Worm (Caenorhabditis elegans) whole organism, young adult: ENCODE data around the gene Y47D3B.4.

Experiments
- B0019.2 ChIP-seq: fragments of 200-800 bp; sonication (Bioruptor generic); conservative IDR thresholded peaks from 2 replicates; pipeline ENCODE4 v1.3.6; 2022; ENCODE audit warnings: missing genetic modification reagents, missing genetic modification characterization, missing compliant biosample characterization
- B0261.1 ChIP-seq: sonication (generic microtip); optimal IDR thresholded peaks from 2 replicates; lab custom pipeline; 2016; ENCODE audit warnings: mild to moderate bottlenecking, missing genetic modification characterization, moderate library complexity, missing compliant biosample characterization
- B0336.3 ChIP-seq: fragments of 200-800 bp; sonication (Bioruptor generic); IDR thresholded peaks from 2 replicates; pipeline ENCODE4 v1.3.6; 2022; ENCODE audit warnings: missing genetic modification characterization, missing compliant biosample characterization
- C17E4.6 ChIP-seq: fragments of 200-800 bp; sonication (Bioruptor generic); IDR thresholded peaks from 2 replicates; pipeline ENCODE4 v1.3.6; 2022; ENCODE audit warnings: missing genetic modification reagents, missing genetic modification characterization, missing compliant biosample characterization
- D2030.7 ChIP-seq: fragments of 200-800 bp; sonication (Bioruptor generic); IDR thresholded peaks from 2 replicates; pipeline ENCODE4 v1.3.6; 2022; ENCODE audit warnings: missing genetic modification reagents, missing genetic modification characterization, missing compliant biosample characterization
- F57A8.1 ChIP-seq: fragments of 200-800 bp; sonication (Bioruptor generic); optimal IDR thresholded peaks from 2 replicates; lab custom pipeline; 2018; ENCODE audit warnings: mild to moderate bottlenecking, missing genetic modification characterization, moderate library complexity, missing compliant biosample characterization
- K11D2.4 ChIP-seq: fragments of 200-800 bp; sonication (Bioruptor generic); IDR thresholded peaks from 2 replicates; pipeline ENCODE4 v1.3.6; 2022; ENCODE audit warnings: missing genetic modification reagents, missing genetic modification characterization, missing compliant biosample characterization
- Y56A3A.18 ChIP-seq: fragments of 200-800 bp; sonication (Bioruptor generic); IDR thresholded peaks from 2 replicates; pipeline ENCODE4 v1.3.6; 2022; ENCODE audit warnings: missing genetic modification reagents, missing genetic modification characterization, missing compliant biosample characterization
- Y67H2A.10 ChIP-seq: fragments of 200-800 bp; sonication (Bioruptor generic); conservative IDR thresholded peaks from 2 replicates; pipeline ENCODE4 v1.3.6; 2022; ENCODE audit warnings: missing genetic modification reagents, missing genetic modification characterization, missing compliant biosample characterization
- Y79H2A.3 ChIP-seq: fragments of 200-800 bp; sonication (Bioruptor generic); conservative IDR thresholded peaks from 2 replicates; pipeline ENCODE4 v1.3.6; 2022; ENCODE audit warnings: missing genetic modification reagents, missing genetic modification characterization, missing compliant biosample characterization
- ZK185.1 ChIP-seq: sonication (generic microtip); optimal IDR thresholded peaks from 2 replicates; lab custom pipeline; 2016; ENCODE audit warnings: mild to moderate bottlenecking, missing genetic modification characterization, missing compliant biosample characterization; ENCODE audit not compliant: poor library complexity, severe bottlenecking
- akir-1 ChIP-seq: fragments of 200-800 bp; sonication (Bioruptor generic); optimal IDR thresholded peaks from 2 replicates; lab custom pipeline; 2018; ENCODE audit warnings: mild to moderate bottlenecking, missing genetic modification characterization, moderate library complexity, missing compliant biosample characterization
- aptf-2 ChIP-seq: fragments of 200-800 bp; sonication (Bioruptor generic); conservative IDR thresholded peaks from 2 replicates; pipeline ENCODE4 v1.3.6; 2022; ENCODE audit warnings: missing genetic modification reagents, missing genetic modification characterization, missing compliant biosample characterization
- attf-5 ChIP-seq: fragments of 200-800 bp; sonication (Bioruptor generic); optimal IDR thresholded peaks from 2 replicates; lab custom pipeline; 2018; ENCODE audit warnings: mild to moderate bottlenecking, missing genetic modification characterization, missing compliant biosample characterization
- ceh-100 ChIP-seq: fragments of 200-800 bp; sonication (Bioruptor generic); IDR thresholded peaks from 2 replicates; pipeline ENCODE4 v1.3.6; 2022; ENCODE audit warnings: missing genetic modification reagents, missing genetic modification characterization, missing compliant biosample characterization
- ceh-58 ChIP-seq: fragments of 200-800 bp; sonication (Bioruptor generic); IDR thresholded peaks from 2 replicates; pipeline ENCODE4 v1.3.6; 2022; ENCODE audit warnings: missing genetic modification characterization, missing compliant biosample characterization
- dpff-1 ChIP-seq: sonication (generic microtip); optimal IDR thresholded peaks from 2 replicates; lab custom pipeline; 2017; ENCODE audit warnings: mild to moderate bottlenecking, missing genetic modification characterization, missing compliant biosample characterization
- egl-18 ChIP-seq: fragments of 200-800 bp; sonication (Bioruptor generic); IDR thresholded peaks from 2 replicates; pipeline ENCODE4 v1.3.6; 2022; ENCODE audit warnings: missing genetic modification reagents, missing genetic modification characterization, missing compliant biosample characterization
- egl-44 ChIP-seq: fragments of 200-800 bp; sonication (Bioruptor generic); IDR thresholded peaks from 2 replicates; pipeline ENCODE4 v1.3.6; 2022; ENCODE audit warnings: missing genetic modification reagents, missing genetic modification characterization, missing compliant biosample characterization
- gei-17 ChIP-seq: fragments of 200-800 bp; sonication (Bioruptor generic); optimal IDR thresholded peaks from 2 replicates; lab custom pipeline; 2018; ENCODE audit warnings: mild to moderate bottlenecking, missing genetic modification characterization, missing compliant biosample characterization
- hsf-1 ChIP-seq: fragments of 200-800 bp; sonication (Bioruptor generic); IDR thresholded peaks from 2 replicates; pipeline ENCODE4 v1.3.6; 2022; ENCODE audit warnings: missing genetic modification reagents, missing genetic modification characterization, missing compliant biosample characterization
- lag-1 ChIP-seq: fragments of 200-800 bp; sonication (Bioruptor generic); IDR thresholded peaks from 2 replicates; pipeline ENCODE4 v1.3.6; 2022; ENCODE audit warnings: missing genetic modification reagents, missing genetic modification characterization, missing compliant biosample characterization
- let-526 ChIP-seq: fragments of 200-800 bp; sonication (Bioruptor generic); IDR thresholded peaks from 2 replicates; pipeline ENCODE4 v1.3.6; 2022; ENCODE audit warnings: missing genetic modification reagents, missing genetic modification characterization, missing compliant biosample characterization
- lin-40 ChIP-seq: sonication (generic microtip); optimal IDR thresholded peaks from 2 replicates; lab custom pipeline; 2016; ENCODE audit warnings: missing genetic modification characterization, mild to moderate bottlenecking, missing compliant biosample characterization, missing genotype, missing genetic modification reagents
- lin-54 ChIP-seq: fragments of 200-800 bp; sonication (Bioruptor generic); optimal IDR thresholded peaks from 2 replicates; lab custom pipeline; 2018; ENCODE audit warnings: mild to moderate bottlenecking, missing genetic modification characterization, missing compliant biosample characterization
- madf-10 ChIP-seq: sonication (generic microtip); optimal IDR thresholded peaks from 2 replicates; lab custom pipeline; 2016; ENCODE audit warnings: mild to moderate bottlenecking, missing genetic modification characterization, missing compliant biosample characterization
- madf-6 ChIP-seq: fragments of 200-800 bp; sonication (Bioruptor generic); IDR thresholded peaks from 2 replicates; pipeline ENCODE4 v1.3.6; 2022; ENCODE audit warnings: missing genetic modification reagents, missing genetic modification characterization, missing compliant biosample characterization
- mcd-1 ChIP-seq: fragments of 200-800 bp; sonication (Bioruptor generic); IDR thresholded peaks from 2 replicates; pipeline ENCODE4 v1.3.6; 2022; ENCODE audit warnings: missing genetic modification reagents, missing genetic modification characterization, missing compliant biosample characterization
- nfya-1 ChIP-seq: sonication (generic microtip); optimal IDR thresholded peaks from 2 replicates; lab custom pipeline; 2017; ENCODE audit warnings: antibody characterized with exemption, missing compliant biosample characterization, missing genetic modification characterization, borderline replicate concordance; ENCODE audit not compliant: insufficient read depth
- nhr-179 ChIP-seq: sonication (generic microtip); optimal IDR thresholded peaks from 2 replicates; lab custom pipeline; 2016; ENCODE audit warnings: mild to moderate bottlenecking, missing genetic modification characterization, missing compliant biosample characterization
- nhr-80 ChIP-seq: sonication (generic microtip); optimal IDR thresholded peaks from 2 replicates; lab custom pipeline; 2016; ENCODE audit warnings: missing genetic modification characterization, missing compliant biosample characterization
- nhr-90 ChIP-seq: sonication (generic microtip); optimal IDR thresholded peaks from 2 replicates; lab custom pipeline; 2016; ENCODE audit warnings: missing genotype, mild to moderate bottlenecking, missing genetic modification characterization, missing compliant biosample characterization
- tbx-9 ChIP-seq: sonication (generic microtip); optimal IDR thresholded peaks from 2 replicates; lab custom pipeline; 2016; ENCODE audit warnings: borderline replicate concordance, missing genetic modification characterization, inconsistent platforms, missing compliant biosample characterization
- tlf-1 ChIP-seq: fragments of 200-800 bp; sonication (Bioruptor generic); optimal IDR thresholded peaks from 2 replicates; lab custom pipeline; 2018; ENCODE audit warnings: mild to moderate bottlenecking, missing genetic modification characterization, missing compliant biosample characterization
- ztf-26 ChIP-seq: sonication (generic microtip); optimal IDR thresholded peaks from 2 replicates; lab custom pipeline; 2017; ENCODE audit warnings: missing genetic modification characterization, missing compliant biosample characterization

The Y47D3B.4 gene

DNA sequence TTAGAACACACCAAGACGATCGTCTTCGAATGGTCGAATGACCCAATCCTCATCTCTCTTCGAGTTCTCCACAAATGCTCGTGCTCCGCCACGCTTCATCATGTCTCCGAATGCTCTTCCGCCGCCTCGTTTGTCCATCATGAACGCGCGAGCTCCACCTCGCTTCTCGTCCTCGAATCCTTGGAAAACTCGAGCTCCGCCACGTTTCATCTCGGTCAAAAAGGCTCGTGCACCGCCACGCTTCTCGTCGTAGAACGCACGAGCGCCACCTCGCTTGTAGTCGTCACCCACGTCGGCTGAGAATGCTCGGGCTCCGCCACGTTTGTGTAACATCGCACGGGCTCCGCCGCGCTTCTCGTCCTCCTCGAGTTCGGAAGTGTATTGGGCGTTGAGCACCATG is 15.8 kb upstream of the Y47D3B.4 start (continued):
- TF ChIP-seq nfya-1 (tag; lab: Kevin White, UChicago) (no peak), gei-17 (GFP tag; lab: Kevin White, UChicago) (no peak), tlf-1 (GFP tag; lab: Kevin White, UChicago) (no peak), B0019.2 (GFP tag; lab: Robert Waterston, UW) (no peak), lin-40 (no peak), mcd-1 (GFP tag; lab: Robert Waterston, UW) (no peak), B0336.3 (GFP tag; lab: Robert Waterston, UW) (no peak), nhr-90 (tag; lab: Kevin White, UChicago) (no peak), lin-54 (no peak), ceh-100 (no peak), madf-10 (tag; lab: Kevin White, UChicago) (no peak), let-526 (GFP tag; lab: Robert Waterston, UW) (no peak), Y56A3A.18 (GFP tag; lab: Robert Waterston, UW) (no peak)

DNA sequence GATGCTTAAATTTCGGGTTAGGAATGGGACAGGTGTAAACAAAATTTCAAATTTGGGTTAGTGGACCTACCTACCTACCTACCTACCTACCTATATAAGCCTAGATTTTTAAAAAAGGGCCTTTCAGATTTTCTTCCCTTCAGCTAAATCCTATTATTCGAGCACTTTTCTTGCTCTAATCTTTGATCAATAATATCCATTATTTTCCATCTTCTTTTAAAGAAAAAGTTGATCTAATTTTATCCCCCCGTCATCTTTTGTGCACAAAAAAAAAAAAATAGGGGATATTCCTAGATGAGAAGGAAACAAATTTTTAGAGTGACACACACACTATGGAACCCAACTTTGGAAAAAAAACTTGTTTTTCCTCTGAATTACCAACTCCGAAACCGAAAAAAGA is 14.3 kb upstream of the Y47D3B.4 start:
- TF ChIP-seq B0261.1 (tag; lab: Kevin White, UChicago) (no peak), B0336.3 (GFP tag; lab: Robert Waterston, UW) (no peak), attf-5 (GFP tag; lab: Kevin White, UChicago) (no peak), K11D2.4 (GFP tag; lab: Robert Waterston, UW) (no peak), ceh-58 (GFP tag; lab: Robert Waterston, UW) (no peak), D2030.7 (no peak), gei-17 (GFP tag; lab: Kevin White, UChicago) (no peak), tbx-9 (tag; lab: Kevin White, UChicago) (no peak), C17E4.6 (GFP tag; lab: Robert Waterston, UW) (no peak), akir-1 (GFP tag; lab: Kevin White, UChicago) (no peak), ZK185.1 (tag; lab: Kevin White, UChicago) (no peak), aptf-2 (GFP tag; lab: Robert Waterston, UW) (no peak), lag-1 (GFP tag; lab: Robert Waterston, UW) (no peak), Y67H2A.10 (GFP tag; lab: Robert Waterston, UW) (no peak), nhr-179 (no peak), hsf-1 (no peak), nhr-80 (tag; lab: Kevin White, UChicago) (no peak), egl-18 (GFP tag; lab: Robert Waterston, UW) (no peak), ztf-26 (no peak), dpff-1 (no peak)

DNA sequence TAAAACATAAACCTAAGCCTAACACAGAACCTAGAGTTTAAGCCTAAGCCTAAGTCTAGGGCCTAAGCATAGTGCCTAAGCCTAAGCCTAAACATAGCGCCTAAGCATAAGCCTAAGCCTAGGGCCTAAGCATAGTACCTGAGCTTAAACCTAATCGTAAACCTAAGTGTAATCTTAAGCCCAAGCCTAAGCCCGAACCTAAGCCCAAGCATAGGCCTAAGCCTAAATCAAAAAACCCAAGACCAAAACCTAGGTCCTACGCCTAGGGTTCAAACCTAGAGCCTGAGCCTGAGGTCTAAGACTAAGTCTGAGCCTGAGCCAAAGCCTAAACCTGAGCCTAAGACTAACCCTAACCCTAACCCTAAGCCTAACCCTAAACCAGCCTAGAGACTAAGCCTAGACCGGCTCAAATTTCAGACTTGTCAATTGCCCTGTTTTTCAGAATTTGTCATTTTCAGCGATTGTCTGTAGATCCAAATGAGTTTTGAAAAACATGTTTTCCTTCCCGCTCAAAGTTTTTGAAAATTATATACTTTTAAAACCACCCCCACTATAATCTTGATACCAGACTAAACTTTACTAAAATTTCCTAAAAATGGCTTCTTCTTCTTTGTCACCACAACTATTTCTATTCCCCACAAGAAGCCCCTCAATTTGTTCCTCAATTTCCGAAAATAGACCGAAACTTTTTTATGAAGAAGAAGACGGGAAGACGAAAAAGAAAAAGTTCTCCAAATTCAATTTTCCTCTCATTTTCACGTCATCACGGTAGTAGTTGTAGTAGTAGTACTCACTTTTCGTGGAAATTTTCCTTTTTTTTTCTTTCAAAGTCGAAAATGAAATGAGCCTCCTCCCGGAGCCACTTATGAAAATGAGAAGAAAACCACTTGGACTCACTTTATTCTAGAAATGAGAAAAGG is 13.3 kb upstream of the Y47D3B.4 start:
- 0 out of 2 replicates have a peak, but pooled peaks have one; percentile 10 for TF ChIP-seq madf-6 (GFP tag; lab: Robert Waterston, UW)
- TF ChIP-seq F57A8.1 (GFP tag; lab: Kevin White, UChicago) = no peak
- 0 out of 2 replicates have a peak, but pooled peaks have one; percentile 29 for TF ChIP-seq egl-44
- TF ChIP-seq Y79H2A.3 (GFP tag; lab: Robert Waterston, UW) = no peak
